Worm (Caenorhabditis elegans) whole organism, L3 larva: ENCODE results near the gene R02F2.4.

Experiments
- R02D3.7 ChIP-seq: fragments of 150-350 bp; optimal IDR thresholded peaks from 2 replicates; lab custom pipeline; 2014; ENCODE audit warnings: missing biosample characterization, missing genetic modification characterization
- ZK546.5 ChIP-seq: sonication (generic microtip); optimal IDR thresholded peaks from 2 replicates; lab custom pipeline; 2017; ENCODE audit warnings: missing biosample characterization, missing genetic modification characterization
- aly-2 ChIP-seq: fragments of 150-350 bp; optimal IDR thresholded peaks from 2 replicates; lab custom pipeline; 2014; ENCODE audit warnings: missing biosample characterization, missing genetic modification characterization
- ama-1 ChIP-seq: fragments of 150-350 bp; optimal IDR thresholded peaks from 2 replicates; lab custom pipeline; 2018
- ceh-16 ChIP-seq: sonication (generic microtip); optimal IDR thresholded peaks from 2 replicates; lab custom pipeline; 2017; ENCODE audit warnings: missing biosample characterization, missing genetic modification characterization
- ceh-28 ChIP-seq: fragments of 150-350 bp; optimal IDR thresholded peaks from 2 replicates; lab custom pipeline; 2014; ENCODE audit warnings: missing biosample characterization, missing genetic modification reagents, missing genetic modification characterization
- ceh-82 ChIP-seq: fragments of 150-350 bp; optimal IDR thresholded peaks from 2 replicates; lab custom pipeline; 2014; ENCODE audit warnings: missing biosample characterization, missing genetic modification characterization
- ceh-9 ChIP-seq: sonication (generic microtip); optimal IDR thresholded peaks from 2 replicates; lab custom pipeline; 2018; ENCODE audit warnings: missing biosample characterization, missing genetic modification characterization
- daf-12 ChIP-seq: fragments of 150-350 bp; optimal IDR thresholded peaks from 2 replicates; lab custom pipeline; 2014; ENCODE audit warnings: missing biosample characterization, missing genetic modification reagents, missing genetic modification characterization
- egl-27 ChIP-seq: sonication (generic microtip); optimal IDR thresholded peaks from 4 replicates; lab custom pipeline; 2017; ENCODE audit warnings: missing biosample characterization, missing genetic modification reagents, missing genetic modification characterization
- egl-5 ChIP-seq: fragments of 150-350 bp; optimal IDR thresholded peaks from 2 replicates; lab custom pipeline; 2017; ENCODE audit warnings: missing biosample characterization, missing genetic modification reagents, missing genetic modification characterization, inconsistent platforms
- elt-1 ChIP-seq: fragments of 150-350 bp; optimal IDR thresholded peaks from 2 replicates; lab custom pipeline; 2014; ENCODE audit warnings: missing biosample characterization, missing genetic modification characterization
- elt-2 ChIP-seq: sonication (generic microtip); optimal IDR thresholded peaks from 2 replicates; lab custom pipeline; 2016; ENCODE audit warnings: missing genetic modification reagents, mild to moderate bottlenecking, missing genetic modification characterization, missing compliant biosample characterization
- elt-3 ChIP-seq, 3 experiments: fragments of 150-350 bp in 1 of 3; sonication (generic microtip) in 2 of 3; optimal IDR thresholded peaks; 2 replicates in 2 of 3; 4 replicates in 1 of 3; lab custom pipeline; 2014 to 2017; ENCODE audit warnings: missing biosample characterization in 3 of 3, missing genetic modification characterization in 3 of 3
- eor-1 ChIP-seq, 2 experiments: fragments of 150-350 bp; optimal IDR thresholded peaks; 2 replicates each; lab custom pipeline; 2014 to 2018; ENCODE audit warnings: missing biosample characterization in 2 of 2, missing genetic modification characterization in 2 of 2
- fkh-10 ChIP-seq: sonication (generic microtip); optimal IDR thresholded peaks from 2 replicates; lab custom pipeline; 2017; ENCODE audit warnings: missing biosample characterization, missing genetic modification reagents, missing genetic modification characterization
- fkh-2 ChIP-seq: fragments of 150-350 bp; optimal IDR thresholded peaks from 2 replicates; lab custom pipeline; 2014; ENCODE audit warnings: missing biosample characterization, missing genetic modification reagents, missing genetic modification characterization
- fos-1 ChIP-seq: fragments of 150-350 bp; optimal IDR thresholded peaks from 2 replicates; lab custom pipeline; 2014; ENCODE audit warnings: missing biosample characterization, missing genetic modification characterization
- hmg-11 ChIP-seq: sonication (generic microtip); optimal IDR thresholded peaks from 2 replicates; lab custom pipeline; 2016; ENCODE audit warnings: missing genetic modification characterization, missing compliant biosample characterization
- jun-1 ChIP-seq: fragments of 150-350 bp; optimal IDR thresholded peaks from 2 replicates; lab custom pipeline; 2014; ENCODE audit warnings: missing biosample characterization, missing genetic modification reagents, missing genetic modification characterization
- lin-15B ChIP-seq: fragments of 150-350 bp; optimal IDR thresholded peaks from 2 replicates; lab custom pipeline; 2014; ENCODE audit warnings: missing biosample characterization, missing genetic modification characterization
- lin-39 ChIP-seq: fragments of 150-350 bp; optimal IDR thresholded peaks from 2 replicates; lab custom pipeline; 2018; ENCODE audit warnings: missing biosample characterization, missing genetic modification reagents, missing genetic modification characterization
- lsy-12 ChIP-seq: sonication (generic microtip); optimal IDR thresholded peaks from 2 replicates; lab custom pipeline; 2016; ENCODE audit warnings: mild to moderate bottlenecking, missing genetic modification characterization, missing compliant biosample characterization
- mdl-1 ChIP-seq: fragments of 150-350 bp; optimal IDR thresholded peaks from 2 replicates; lab custom pipeline; 2014; ENCODE audit warnings: missing biosample characterization, missing genetic modification characterization
- mml-1 ChIP-seq: fragments of 150-350 bp; sonication (generic microtip); optimal IDR thresholded peaks from 3 replicates; lab custom pipeline; 2014; ENCODE audit warnings: missing biosample characterization, missing genetic modification characterization
- nfya-1 ChIP-seq: sonication (generic microtip); optimal IDR thresholded peaks from 2 replicates; lab custom pipeline; 2017; ENCODE audit warnings: missing genetic modification characterization, mild to moderate bottlenecking, missing compliant biosample characterization, antibody characterized with exemption, moderate library complexity; ENCODE audit not compliant: insufficient read depth
- nhr-11 ChIP-seq: fragments of 150-350 bp; optimal IDR thresholded peaks from 2 replicates; lab custom pipeline; 2014; ENCODE audit warnings: missing biosample characterization, missing genetic modification characterization
- nhr-12 ChIP-seq: fragments of 150-350 bp; optimal IDR thresholded peaks from 2 replicates; lab custom pipeline; 2014; ENCODE audit warnings: missing biosample characterization, missing genetic modification characterization
- nhr-23 ChIP-seq: fragments of 150-350 bp; optimal IDR thresholded peaks from 2 replicates; lab custom pipeline; 2014; ENCODE audit warnings: missing biosample characterization, missing genetic modification reagents, missing genetic modification characterization
- nhr-237 ChIP-seq: fragments of 150-350 bp; optimal IDR thresholded peaks from 2 replicates; lab custom pipeline; 2014; ENCODE audit warnings: missing biosample characterization, missing genetic modification characterization
- nhr-25 ChIP-seq: sonication (generic microtip); optimal IDR thresholded peaks from 2 replicates; lab custom pipeline; 2017; ENCODE audit warnings: missing biosample characterization, missing genetic modification characterization
- nhr-28 ChIP-seq: fragments of 150-350 bp; optimal IDR thresholded peaks from 2 replicates; lab custom pipeline; 2014; ENCODE audit warnings: missing biosample characterization, missing genetic modification characterization
- nhr-43 ChIP-seq: sonication (generic microtip); optimal IDR thresholded peaks from 2 replicates; lab custom pipeline; 2016; ENCODE audit warnings: mild to moderate bottlenecking, missing genetic modification characterization, missing compliant biosample characterization; ENCODE audit not compliant: poor library complexity, severe bottlenecking
- nhr-67 ChIP-seq: fragments of 150-350 bp; optimal IDR thresholded peaks from 2 replicates; lab custom pipeline; 2014; ENCODE audit warnings: missing biosample characterization, missing genetic modification characterization
- nhr-76 ChIP-seq: fragments of 150-350 bp; sonication (generic microtip); optimal IDR thresholded peaks from 5 replicates; lab custom pipeline; 2014; ENCODE audit warnings: missing biosample characterization, missing genetic modification characterization
- nhr-77 ChIP-seq: fragments of 150-350 bp; optimal IDR thresholded peaks from 2 replicates; lab custom pipeline; 2014; ENCODE audit warnings: missing biosample characterization, missing genetic modification characterization
- pha-4 ChIP-seq: fragments of 150-350 bp; optimal IDR thresholded peaks from 2 replicates; lab custom pipeline; 2014; ENCODE audit warnings: missing biosample characterization, missing genetic modification reagents, missing genetic modification characterization
- pqm-1 ChIP-seq: fragments of 150-350 bp; optimal IDR thresholded peaks from 2 replicates; lab custom pipeline; 2017; ENCODE audit warnings: missing biosample characterization, missing genetic modification characterization, inconsistent platforms
- sea-2 ChIP-seq: fragments of 150-350 bp; sonication (generic microtip); optimal IDR thresholded peaks from 4 replicates; lab custom pipeline; 2014; ENCODE audit warnings: missing biosample characterization, missing genetic modification reagents, missing genetic modification characterization
- skn-1 ChIP-seq: fragments of 150-350 bp; optimal IDR thresholded peaks from 2 replicates; lab custom pipeline; 2014; ENCODE audit warnings: missing biosample characterization, missing genetic modification characterization
- snpc-4 ChIP-seq: fragments of 150-350 bp; optimal IDR thresholded peaks from 2 replicates; lab custom pipeline; 2014; ENCODE audit warnings: missing biosample characterization, missing genetic modification characterization
- tbx-2 ChIP-seq: sonication (generic microtip); optimal IDR thresholded peaks from 2 replicates; lab custom pipeline; 2016; ENCODE audit warnings: mild to moderate bottlenecking, missing genetic modification characterization, missing compliant biosample characterization
- unc-39 ChIP-seq: sonication (generic microtip); optimal IDR thresholded peaks from 4 replicates; lab custom pipeline; 2017; ENCODE audit warnings: missing biosample characterization, missing genetic modification characterization
- unc-62 ChIP-seq: fragments of 150-350 bp; sonication (generic microtip); optimal IDR thresholded peaks from 4 replicates; lab custom pipeline; 2014; ENCODE audit warnings: missing biosample characterization, missing genetic modification reagents, missing genetic modification characterization
- zag-1 ChIP-seq: fragments of 150-350 bp; optimal IDR thresholded peaks from 2 replicates; lab custom pipeline; 2014; ENCODE audit warnings: missing biosample characterization, missing genetic modification characterization
- ztf-11 ChIP-seq: fragments of 150-350 bp; optimal IDR thresholded peaks from 2 replicates; lab custom pipeline; 2014; ENCODE audit warnings: missing biosample characterization, missing genetic modification characterization
- ztf-4 ChIP-seq: fragments of 150-350 bp; optimal IDR thresholded peaks from 2 replicates; lab custom pipeline; 2014; ENCODE audit warnings: missing biosample characterization, missing genetic modification characterization

The R02F2.4 gene

ce11 chrIII:5503669-5504068 lies 19.6 kb downstream of the R02F2.4 start:
- TF ChIP-seq tbx-2 (tag; lab: Kevin White, UChicago) (no peak), ztf-11 (tag; lab: Kevin White, UChicago) (no peak), jun-1 (tag; lab: Kevin White, UChicago) (no peak), aly-2 (tag; lab: Kevin White, UChicago) (no peak), ceh-16 (tag; lab: Kevin White, UChicago) (no peak), daf-12 (no peak), nhr-25 (tag; lab: Kevin White, UChicago) (no peak), nhr-76 (tag; lab: Kevin White, UChicago) (no peak), ceh-82 (tag; lab: Kevin White, UChicago) (no peak), nhr-12 (tag; lab: Kevin White, UChicago) (no peak), ceh-28 (tag; lab: Kevin White, UChicago) (no peak), nhr-77 (tag; lab: Kevin White, UChicago) (no peak), ama-1 (lab: Kevin White, UChicago) (no peak), skn-1 (tag; lab: Kevin White, UChicago) (no peak), lin-39 (tag; lab: Kevin White, UChicago) (no peak), eor-1 (tag; optimal IDR thresholded peaks at IDR 0.05; lab: Kevin White, UChicago) (no peak), unc-39 (tag; lab: Kevin White, UChicago) (no peak), sea-2 (GFP tag; lab: Kevin White, UChicago) (no peak)

ce11 chrIII:5504164-5504563 lies 20.1 kb downstream of the R02F2.4 start:
- TF ChIP-seq unc-62 (GFP tag; lab: Kevin White, UChicago) (no peak), ZK546.5 (no peak), lin-15B (tag; lab: Kevin White, UChicago) (peak; percentile 25), pqm-1 (peak; percentile 34), elt-3 (tag; optimal IDR thresholded peaks at IDR 0.05; lab: Kevin White, UChicago) (peak in 1 of 3 experiments; percentile 38), ceh-28 (tag; lab: Kevin White, UChicago) (peak; percentile 56), hmg-11 (tag; lab: Kevin White, UChicago) (peak; percentile 28), nfya-1 (peak; percentile 70), lsy-12 (tag; lab: Kevin White, UChicago) (peak; percentile 40), ceh-82 (tag; lab: Kevin White, UChicago) (no peak), sea-2 (GFP tag; lab: Kevin White, UChicago) (no peak), fkh-2 (tag; lab: Kevin White, UChicago) (no peak), nhr-43 (tag; lab: Kevin White, UChicago) (peak; percentile 28), unc-39 (tag; lab: Kevin White, UChicago) (no peak), nhr-11 (tag; lab: Kevin White, UChicago) (no peak), nhr-25 (tag; lab: Kevin White, UChicago) (peak; percentile 90), nhr-67 (no peak), skn-1 (tag; lab: Kevin White, UChicago) (peak; percentile 15), daf-12 (no peak), zag-1 (tag; lab: Kevin White, UChicago) (no peak), nhr-77 (tag; lab: Kevin White, UChicago) (no peak), tbx-2 (tag; lab: Kevin White, UChicago) (no peak), fos-1 (no peak), R02D3.7 (no peak), elt-2 (tag; lab: Kevin White, UChicago) (peak; percentile 56), mml-1 (tag; lab: Kevin White, UChicago) (no peak), mdl-1 (no peak), egl-5 (tag; lab: Kevin White, UChicago) (peak; percentile 12), snpc-4 (tag; lab: Kevin White, UChicago) (peak; percentile 56), pha-4 (tag; lab: Kevin White, UChicago) (no peak), ama-1 (lab: Kevin White, UChicago) (peak; percentile 98), egl-27 (tag; lab: Kevin White, UChicago) (no peak), nhr-12 (tag; lab: Kevin White, UChicago) (no peak), ztf-4 (tag; lab: Kevin White, UChicago) (peak; percentile 44), lin-39 (tag; lab: Kevin White, UChicago) (peak; percentile 4), nhr-237 (tag; lab: Kevin White, UChicago) (no peak), ztf-11 (tag; lab: Kevin White, UChicago) (no peak), elt-1 (no peak), ceh-16 (tag; lab: Kevin White, UChicago) (no peak), fkh-10 (GFP tag; lab: Kevin White, UChicago) (peak; percentile 29), nhr-76 (tag; lab: Kevin White, UChicago) (no peak), jun-1 (tag; lab: Kevin White, UChicago) (peak; percentile 77), aly-2 (tag; lab: Kevin White, UChicago) (no peak), ceh-9 (tag; lab: Kevin White, UChicago) (no peak), nhr-28 (tag; lab: Kevin White, UChicago) (no peak), nhr-23 (tag; lab: Kevin White, UChicago) (peak; percentile 45), eor-1 (tag; optimal IDR thresholded peaks at IDR 0.05; lab: Kevin White, UChicago) (no peak)
